Fruit fly (Drosophila melanogaster) whole organism, embryonic: Measurements from ENCODE around the gene Ugt35E2.
A peak's percentile ranks its signal among the peaks of the same experiment; 100 is the strongest.

ENCODE experiments used
- Adf1 ChIP-seq: fragments of 200-800 bp; sonication (Bioruptor generic); IDR thresholded peaks from 2 replicates; pipeline ENCODE4 v1.3.6; 2022; ENCODE audit warnings: missing biosample characterization, missing genetic modification characterization
- Atf3 ChIP-seq: fragments of 200-800 bp; sonication (Bioruptor generic); optimal IDR thresholded peaks from 3 replicates; lab custom pipeline; 2016; ENCODE audit warnings: missing biosample characterization, missing genetic modification characterization
- CG12769 ChIP-seq: fragments of 200-800 bp; sonication (Bioruptor generic); optimal IDR thresholded peaks from 2 replicates; lab custom pipeline; 2019; ENCODE audit warnings: missing biosample characterization, mild to moderate bottlenecking, missing genetic modification characterization, moderate library complexity
- CG14965 ChIP-seq: fragments of 200-800 bp; sonication (Bioruptor generic); optimal IDR thresholded peaks from 2 replicates; lab custom pipeline; 2016; ENCODE audit warnings: missing biosample characterization, missing genetic modification characterization, borderline replicate concordance
- CG17802 ChIP-seq: fragments of 200-800 bp; sonication (Bioruptor generic); optimal IDR thresholded peaks from 2 replicates; lab custom pipeline; 2018; ENCODE audit warnings: missing biosample characterization, mild to moderate bottlenecking, missing genetic modification characterization, moderate library complexity
- CG18476 ChIP-seq: fragments of 200-800 bp; sonication (Bioruptor generic); optimal IDR thresholded peaks from 2 replicates; lab custom pipeline; 2016; ENCODE audit warnings: missing biosample characterization, mild to moderate bottlenecking, missing genetic modification characterization
- CG2202 ChIP-seq: fragments of 200-800 bp; sonication (Bioruptor generic); optimal IDR thresholded peaks from 2 replicates; lab custom pipeline; 2018; ENCODE audit warnings: missing biosample characterization, mild to moderate bottlenecking, missing genetic modification characterization
- CG31224 ChIP-seq: fragments of 200-800 bp; sonication (Bioruptor generic); IDR thresholded peaks from 2 replicates; pipeline ENCODE4 v1.3.6; 2022; ENCODE audit warnings: missing biosample characterization, missing genetic modification characterization
- CG34376 ChIP-seq: fragments of 200-800 bp; sonication (Bioruptor generic); optimal IDR thresholded peaks from 2 replicates; lab custom pipeline; 2018; ENCODE audit warnings: missing biosample characterization, mild to moderate bottlenecking, missing genetic modification characterization
- CG3995 ChIP-seq: fragments of 200-800 bp; sonication (Bioruptor generic); optimal IDR thresholded peaks from 3 replicates; lab custom pipeline; 2016; ENCODE audit warnings: missing biosample characterization, missing genetic modification characterization
- CG9876 ChIP-seq: fragments of 200-800 bp; sonication (Bioruptor generic); optimal IDR thresholded peaks from 2 replicates; lab custom pipeline; 2016; ENCODE audit warnings: missing biosample characterization, missing genetic modification characterization
- CoRest ChIP-seq: fragments of 200-800 bp; sonication (Bioruptor generic); optimal IDR thresholded peaks from 3 replicates; lab custom pipeline; 2018; ENCODE audit warnings: missing biosample characterization, mild to moderate bottlenecking, missing genetic modification characterization, moderate library complexity
- Dip3 ChIP-seq: fragments of 200-800 bp; sonication (Bioruptor generic); optimal IDR thresholded peaks from 3 replicates; lab custom pipeline; 2016; ENCODE audit warnings: missing biosample characterization, missing genetic modification characterization
- Doc3 ChIP-seq: fragments of 200-800 bp; sonication (Bioruptor generic); IDR thresholded peaks from 3 replicates; pipeline ENCODE4 v1.3.6; 2022; ENCODE audit warnings: missing biosample characterization, missing genetic modification characterization; ENCODE audit not compliant: partially characterized antibody
- Drgx ChIP-seq: fragments of 200-800 bp; sonication (Bioruptor generic); IDR thresholded peaks from 2 replicates; pipeline ENCODE4 v1.3.6; 2022; ENCODE audit warnings: missing biosample characterization, missing genetic modification characterization
- HLHmδ ChIP-seq: fragments of 200-800 bp; sonication (Bioruptor generic); optimal IDR thresholded peaks from 2 replicates; lab custom pipeline; 2018; ENCODE audit warnings: missing biosample characterization, mild to moderate bottlenecking, missing genetic modification characterization, moderate library complexity
- Hand ChIP-seq: fragments of 200-800 bp; sonication (Bioruptor generic); optimal IDR thresholded peaks from 2 replicates; lab custom pipeline; 2017; ENCODE audit warnings: mild to moderate bottlenecking, missing biosample characterization, missing genetic modification reagents, missing genetic modification characterization
- HmgD ChIP-seq: fragments of 200-800 bp; sonication (Bioruptor generic); optimal IDR thresholded peaks from 3 replicates; lab custom pipeline; 2016; ENCODE audit warnings: missing biosample characterization, missing genetic modification characterization
- Max ChIP-seq: fragments of 200-800 bp; sonication (Bioruptor generic); optimal IDR thresholded peaks from 2 replicates; lab custom pipeline; 2016; ENCODE audit warnings: missing biosample characterization, mild to moderate bottlenecking, missing genetic modification characterization
- Myb ChIP-seq: fragments of 200-800 bp; sonication (Bioruptor generic); optimal IDR thresholded peaks from 2 replicates; lab custom pipeline; 2016; ENCODE audit warnings: missing biosample characterization, missing genetic modification characterization
- Neu2 ChIP-seq: fragments of 200-800 bp; sonication (Bioruptor generic); optimal IDR thresholded peaks from 3 replicates; lab custom pipeline; 2016; ENCODE audit warnings: missing biosample characterization, missing genetic modification characterization, borderline replicate concordance
- Nf-YB ChIP-seq: fragments of 200-800 bp; sonication (Bioruptor generic); optimal IDR thresholded peaks from 3 replicates; lab custom pipeline; 2019; ENCODE audit warnings: missing biosample characterization, mild to moderate bottlenecking, missing genetic modification characterization, moderate library complexity
- Oli ChIP-seq: fragments of 200-800 bp; sonication (Bioruptor generic); optimal IDR thresholded peaks from 2 replicates; lab custom pipeline; 2018; ENCODE audit warnings: missing biosample characterization, mild to moderate bottlenecking, missing genetic modification characterization, moderate library complexity
- Rx ChIP-seq: fragments of 200-800 bp; sonication (Bioruptor generic); IDR thresholded peaks from 2 replicates; pipeline ENCODE4 v1.3.6; 2022; ENCODE audit warnings: missing biosample characterization, missing genetic modification characterization
- Sox102F ChIP-seq: fragments of 200-800 bp; sonication (Bioruptor generic); optimal IDR thresholded peaks from 2 replicates; lab custom pipeline; 2018; ENCODE audit warnings: missing biosample characterization, mild to moderate bottlenecking, missing genetic modification characterization, moderate library complexity
- TFAM ChIP-seq: fragments of 200-800 bp; sonication (Bioruptor generic); optimal IDR thresholded peaks from 2 replicates; lab custom pipeline; 2017; ENCODE audit warnings: missing biosample characterization, missing genetic modification characterization, inconsistent platforms
- Tbp ChIP-seq: fragments of >200 bp; optimal IDR thresholded peaks from 2 replicates; lab custom pipeline; 2018; ENCODE audit warnings: missing biosample characterization, missing genetic modification characterization
- Xbp1 ChIP-seq: fragments of 200-800 bp; sonication (Bioruptor generic); optimal IDR thresholded peaks from 3 replicates; lab custom pipeline; 2016; ENCODE audit warnings: missing biosample characterization, mild to moderate bottlenecking, missing genetic modification characterization
- ac ChIP-seq: fragments of 200-800 bp; sonication (Bioruptor generic); optimal IDR thresholded peaks from 3 replicates; lab custom pipeline; 2017; ENCODE audit warnings: missing biosample characterization, mild to moderate bottlenecking, missing genetic modification characterization
- ap ChIP-seq: fragments of 200-800 bp; sonication (Bioruptor generic); IDR thresholded peaks from 2 replicates; pipeline ENCODE4 v1.3.6; 2022; ENCODE audit warnings: missing biosample characterization, missing genetic modification characterization
- ara ChIP-seq: fragments of 200-800 bp; sonication (Bioruptor generic); IDR thresholded peaks from 2 replicates; pipeline ENCODE4 v1.3.6; 2022; ENCODE audit warnings: missing biosample characterization, missing genetic modification characterization
- az2 ChIP-seq: fragments of 200-800 bp; sonication (Bioruptor generic); optimal IDR thresholded peaks from 3 replicates; lab custom pipeline; 2016; ENCODE audit warnings: missing biosample characterization, missing genetic modification characterization
- bowl ChIP-seq: fragments of 200-800 bp; sonication (Bioruptor generic); IDR thresholded peaks from 2 replicates; pipeline ENCODE4 v1.3.6; 2022; ENCODE audit warnings: missing biosample characterization, missing genetic modification characterization
- bsh ChIP-seq, 2 experiments: fragments of 200-800 bp; sonication (Bioruptor generic); optimal IDR thresholded peaks; 2 replicates each; lab custom pipeline; 2017 to 2018; ENCODE audit warnings: mild to moderate bottlenecking in 2 of 2, missing biosample characterization in 2 of 2, missing genetic modification characterization in 2 of 2, moderate library complexity in 1 of 2
- dmrt11E ChIP-seq: fragments of 200-800 bp; sonication (Bioruptor generic); optimal IDR thresholded peaks from 3 replicates; lab custom pipeline; 2018; ENCODE audit warnings: missing biosample characterization, mild to moderate bottlenecking, missing genetic modification characterization, moderate library complexity
- gce ChIP-seq: fragments of 200-800 bp; sonication (Bioruptor generic); IDR thresholded peaks from 3 replicates; pipeline ENCODE4 v1.3.6; 2022; ENCODE audit warnings: missing biosample characterization, missing genetic modification characterization
- gfzf ChIP-seq: fragments of 200-800 bp; sonication (Bioruptor generic); optimal IDR thresholded peaks from 2 replicates; lab custom pipeline; 2016; ENCODE audit warnings: missing biosample characterization, mild to moderate bottlenecking, missing genetic modification characterization, moderate library complexity
- her ChIP-seq: fragments of 200-800 bp; sonication (Bioruptor generic); optimal IDR thresholded peaks from 2 replicates; lab custom pipeline; 2016; ENCODE audit warnings: missing biosample characterization, missing genetic modification characterization
- kah ChIP-seq: fragments of 200-800 bp; sonication (Bioruptor generic); optimal IDR thresholded peaks from 2 replicates; lab custom pipeline; 2018; ENCODE audit warnings: missing biosample characterization, mild to moderate bottlenecking, missing genetic modification characterization
- lab ChIP-seq: fragments of 200-800 bp; sonication (Bioruptor generic); optimal IDR thresholded peaks from 3 replicates; lab custom pipeline; 2017; ENCODE audit warnings: missing biosample characterization, missing genetic modification characterization, mild to moderate bottlenecking, moderate library complexity, missing genetic modification reagents
- luna ChIP-seq: fragments of 200-800 bp; sonication (Bioruptor generic); optimal IDR thresholded peaks from 2 replicates; lab custom pipeline; 2016; ENCODE audit warnings: missing biosample characterization, missing genetic modification characterization
- nom ChIP-seq: fragments of 200-800 bp; sonication (Bioruptor generic); optimal IDR thresholded peaks from 2 replicates; lab custom pipeline; 2017; ENCODE audit warnings: missing biosample characterization, missing genetic modification characterization, mild to moderate bottlenecking, moderate library complexity, missing genetic modification reagents
- phol ChIP-seq: fragments of 200-800 bp; sonication (Bioruptor generic); optimal IDR thresholded peaks from 3 replicates; lab custom pipeline; 2018; ENCODE audit warnings: missing biosample characterization, mild to moderate bottlenecking, missing genetic modification characterization, moderate library complexity
- run ChIP-seq: fragments of 200-800 bp; sonication (Bioruptor generic); optimal IDR thresholded peaks from 3 replicates; lab custom pipeline; 2018; ENCODE audit warnings: missing biosample characterization, mild to moderate bottlenecking, missing genetic modification characterization
- scrt ChIP-seq: fragments of 200-800 bp; sonication (Bioruptor generic); optimal IDR thresholded peaks from 2 replicates; lab custom pipeline; 2018; ENCODE audit warnings: missing biosample characterization, mild to moderate bottlenecking, missing genetic modification characterization, moderate library complexity
- sd ChIP-seq: fragments of 200-800 bp; sonication (Bioruptor generic); optimal IDR thresholded peaks from 3 replicates; lab custom pipeline; 2018; ENCODE audit warnings: missing biosample characterization, mild to moderate bottlenecking, missing genetic modification characterization, moderate library complexity
- slou ChIP-seq: fragments of 200-800 bp; sonication (Bioruptor generic); optimal IDR thresholded peaks from 3 replicates; lab custom pipeline; 2016; ENCODE audit warnings: missing biosample characterization, missing genetic modification characterization
- tgo ChIP-seq: fragments of 200-800 bp; sonication (Bioruptor generic); IDR thresholded peaks from 3 replicates; pipeline ENCODE4 v1.3.6; 2022; ENCODE audit warnings: missing biosample characterization, missing genetic modification characterization
- tll ChIP-seq, 2 experiments: fragments of 200-800 bp in 1 of 2; fragments of >200 bp in 1 of 2; sonication (Bioruptor generic) in 1 of 2; optimal IDR thresholded peaks; 2 replicates each; lab custom pipeline; 2017 to 2019; ENCODE audit warnings: missing biosample characterization in 2 of 2, missing genetic modification characterization in 2 of 2, mild to moderate bottlenecking in 1 of 2, moderate library complexity in 1 of 2

The Ugt35E2 gene

DNA sequence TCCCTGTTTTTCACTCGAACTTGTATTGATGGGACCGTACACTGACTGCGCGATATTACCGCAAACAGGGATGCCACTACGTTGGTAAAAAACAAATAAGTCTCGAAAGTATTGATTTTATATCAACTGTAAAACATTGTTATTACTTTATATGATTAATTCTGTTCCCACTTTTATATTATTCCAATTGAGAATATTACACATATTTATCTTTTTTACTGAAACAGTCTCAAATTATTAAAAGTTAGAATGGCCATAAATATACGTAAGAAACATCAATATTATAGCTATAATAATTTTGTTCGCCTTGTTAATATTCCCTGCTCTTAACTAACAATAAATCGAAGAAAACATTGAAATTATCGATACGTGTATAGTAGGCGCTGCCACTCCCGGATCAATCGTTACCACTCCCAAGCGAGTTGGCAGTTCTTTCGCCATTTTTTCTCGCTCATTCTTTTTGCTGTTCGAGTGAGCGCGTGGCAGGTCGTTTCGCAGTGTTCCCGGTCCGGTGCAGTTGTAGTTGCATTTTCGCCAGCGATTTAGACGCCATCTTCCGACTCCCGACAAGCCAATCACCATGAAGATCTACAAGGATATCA is 42.1 kb upstream of the Ugt35E2 start, which contains the start of the genes SdhC and Tctp (continued):
- TF ChIP-seq CG12769 (tag; lab: Kevin White, UChicago) (peak; percentile 66), Atf3 (no peak), gce (GFP tag; lab: Robert Waterston, UW) (no peak), phol (peak; percentile 97), HmgD (GFP tag; lab: Kevin White, UChicago) (peak; percentile 34), HLHmδ (peak; percentile 51), bsh (GFP tag; optimal IDR thresholded peaks at IDR 0.05; lab: Kevin White, UChicago) (peak in 1 of 2 experiments; percentile 20), tll (GFP tag; optimal IDR thresholded peaks at IDR 0.05; lab: Kevin White, UChicago) (no peak), her (GFP tag; lab: Kevin White, UChicago) (no peak), bowl (no peak), Rx (GFP tag; lab: Robert Waterston, UW) (no peak), Doc3 (GFP tag; lab: Robert Waterston, UW) (peak; percentile 57; the same call in 2 of the 3 replicates), CG31224 (GFP tag; lab: Robert Waterston, UW) (no peak), TFAM (GFP tag; lab: Kevin White, UChicago) (no peak), scrt (GFP tag; lab: Kevin White, UChicago) (peak; percentile 32), Neu2 (GFP tag; lab: Kevin White, UChicago) (no peak), Adf1 (no peak), Dip3 (GFP tag; lab: Kevin White, UChicago) (peak; percentile 7), slou (peak; percentile 3), CoRest (peak; percentile 64), CG14965 (GFP tag; lab: Kevin White, UChicago) (no peak), lab (GFP tag; lab: Kevin White, UChicago) (peak; percentile 41), tgo (GFP tag; lab: Robert Waterston, UW) (no peak), kah (GFP tag; lab: Kevin White, UChicago) (peak; percentile 13), nom (GFP tag; lab: Kevin White, UChicago) (peak; percentile 73), CG18476 (GFP tag; lab: Kevin White, UChicago) (peak; percentile 38), CG2202 (tag; lab: Kevin White, UChicago) (peak; percentile 14), Drgx (GFP tag; lab: Robert Waterston, UW) (0 out of 2 replicates have a peak, but pooled peaks have one; percentile 7), dmrt11E (tag; lab: Kevin White, UChicago) (peak; percentile 47), Xbp1 (GFP tag; lab: Kevin White, UChicago) (peak; percentile 61), Myb (GFP tag; lab: Kevin White, UChicago) (no peak), luna (GFP tag; lab: Kevin White, UChicago) (no peak), run (tag; lab: Kevin White, UChicago) (peak; percentile 41), Hand (no peak), Oli (tag; lab: Kevin White, UChicago) (no peak), CG17802 (tag; lab: Kevin White, UChicago) (peak; percentile 6), ac (GFP tag; lab: Kevin White, UChicago) (no peak), Tbp (no peak), CG34376 (GFP tag; lab: Kevin White, UChicago) (peak; percentile 54), ara (GFP tag; lab: Robert Waterston, UW) (no peak), Nf-YB (GFP tag; lab: Kevin White, UChicago) (peak; percentile 16), sd (no peak), ap (GFP tag; lab: Robert Waterston, UW) (no peak), CG9876 (GFP tag; lab: Kevin White, UChicago) (no peak), Sox102F (GFP tag; lab: Kevin White, UChicago) (no peak), Max (GFP tag; lab: Kevin White, UChicago) (peak; percentile 72), gfzf (GFP tag; lab: Kevin White, UChicago) (peak; percentile 75), CG3995 (peak; percentile 45), az2 (peak; percentile 46)
